Worm (Caenorhabditis elegans) whole organism, L3 larva: ENCODE results near the gene F07F6.4.

Experiments
- ZK546.5 ChIP-seq: sonication (generic microtip); optimal IDR thresholded peaks from 2 replicates; lab custom pipeline; 2017; ENCODE audit warnings: missing biosample characterization, missing genetic modification characterization
- ceh-16 ChIP-seq: sonication (generic microtip); optimal IDR thresholded peaks from 2 replicates; lab custom pipeline; 2017; ENCODE audit warnings: missing biosample characterization, missing genetic modification characterization
- ceh-28 ChIP-seq: fragments of 150-350 bp; optimal IDR thresholded peaks from 2 replicates; lab custom pipeline; 2014; ENCODE audit warnings: missing biosample characterization, missing genetic modification reagents, missing genetic modification characterization
- ceh-82 ChIP-seq: fragments of 150-350 bp; optimal IDR thresholded peaks from 2 replicates; lab custom pipeline; 2014; ENCODE audit warnings: missing biosample characterization, missing genetic modification characterization
- egl-5 ChIP-seq: fragments of 150-350 bp; optimal IDR thresholded peaks from 2 replicates; lab custom pipeline; 2017; ENCODE audit warnings: missing biosample characterization, missing genetic modification reagents, missing genetic modification characterization, inconsistent platforms
- elt-2 ChIP-seq: sonication (generic microtip); optimal IDR thresholded peaks from 2 replicates; lab custom pipeline; 2016; ENCODE audit warnings: missing genetic modification reagents, mild to moderate bottlenecking, missing genetic modification characterization, missing compliant biosample characterization
- eor-1 ChIP-seq, 2 experiments: fragments of 150-350 bp; optimal IDR thresholded peaks; 2 replicates each; lab custom pipeline; 2014 to 2018; ENCODE audit warnings: missing biosample characterization in 2 of 2, missing genetic modification characterization in 2 of 2
- fkh-10 ChIP-seq: sonication (generic microtip); optimal IDR thresholded peaks from 2 replicates; lab custom pipeline; 2017; ENCODE audit warnings: missing biosample characterization, missing genetic modification reagents, missing genetic modification characterization
- fkh-2 ChIP-seq: fragments of 150-350 bp; optimal IDR thresholded peaks from 2 replicates; lab custom pipeline; 2014; ENCODE audit warnings: missing biosample characterization, missing genetic modification reagents, missing genetic modification characterization
- fos-1 ChIP-seq: fragments of 150-350 bp; optimal IDR thresholded peaks from 2 replicates; lab custom pipeline; 2014; ENCODE audit warnings: missing biosample characterization, missing genetic modification characterization
- jun-1 ChIP-seq: fragments of 150-350 bp; optimal IDR thresholded peaks from 2 replicates; lab custom pipeline; 2014; ENCODE audit warnings: missing biosample characterization, missing genetic modification reagents, missing genetic modification characterization
- lin-15B ChIP-seq: fragments of 150-350 bp; optimal IDR thresholded peaks from 2 replicates; lab custom pipeline; 2014; ENCODE audit warnings: missing biosample characterization, missing genetic modification characterization
- lsy-12 ChIP-seq: sonication (generic microtip); optimal IDR thresholded peaks from 2 replicates; lab custom pipeline; 2016; ENCODE audit warnings: mild to moderate bottlenecking, missing genetic modification characterization, missing compliant biosample characterization
- mdl-1 ChIP-seq: fragments of 150-350 bp; optimal IDR thresholded peaks from 2 replicates; lab custom pipeline; 2014; ENCODE audit warnings: missing biosample characterization, missing genetic modification characterization
- mml-1 ChIP-seq: fragments of 150-350 bp; sonication (generic microtip); optimal IDR thresholded peaks from 3 replicates; lab custom pipeline; 2014; ENCODE audit warnings: missing biosample characterization, missing genetic modification characterization
- nfya-1 ChIP-seq: sonication (generic microtip); optimal IDR thresholded peaks from 2 replicates; lab custom pipeline; 2017; ENCODE audit warnings: missing genetic modification characterization, mild to moderate bottlenecking, missing compliant biosample characterization, antibody characterized with exemption, moderate library complexity; ENCODE audit not compliant: insufficient read depth
- nhr-11 ChIP-seq: fragments of 150-350 bp; optimal IDR thresholded peaks from 2 replicates; lab custom pipeline; 2014; ENCODE audit warnings: missing biosample characterization, missing genetic modification characterization
- nhr-23 ChIP-seq: fragments of 150-350 bp; optimal IDR thresholded peaks from 2 replicates; lab custom pipeline; 2014; ENCODE audit warnings: missing biosample characterization, missing genetic modification reagents, missing genetic modification characterization
- nhr-25 ChIP-seq: sonication (generic microtip); optimal IDR thresholded peaks from 2 replicates; lab custom pipeline; 2017; ENCODE audit warnings: missing biosample characterization, missing genetic modification characterization
- nhr-28 ChIP-seq: fragments of 150-350 bp; optimal IDR thresholded peaks from 2 replicates; lab custom pipeline; 2014; ENCODE audit warnings: missing biosample characterization, missing genetic modification characterization
- nhr-43 ChIP-seq: sonication (generic microtip); optimal IDR thresholded peaks from 2 replicates; lab custom pipeline; 2016; ENCODE audit warnings: mild to moderate bottlenecking, missing genetic modification characterization, missing compliant biosample characterization; ENCODE audit not compliant: poor library complexity, severe bottlenecking
- nhr-77 ChIP-seq: fragments of 150-350 bp; optimal IDR thresholded peaks from 2 replicates; lab custom pipeline; 2014; ENCODE audit warnings: missing biosample characterization, missing genetic modification characterization
- pha-4 ChIP-seq: fragments of 150-350 bp; optimal IDR thresholded peaks from 2 replicates; lab custom pipeline; 2014; ENCODE audit warnings: missing biosample characterization, missing genetic modification reagents, missing genetic modification characterization
- pqm-1 ChIP-seq: fragments of 150-350 bp; optimal IDR thresholded peaks from 2 replicates; lab custom pipeline; 2017; ENCODE audit warnings: missing biosample characterization, missing genetic modification characterization, inconsistent platforms
- sea-2 ChIP-seq: fragments of 150-350 bp; sonication (generic microtip); optimal IDR thresholded peaks from 4 replicates; lab custom pipeline; 2014; ENCODE audit warnings: missing biosample characterization, missing genetic modification reagents, missing genetic modification characterization
- skn-1 ChIP-seq: fragments of 150-350 bp; optimal IDR thresholded peaks from 2 replicates; lab custom pipeline; 2014; ENCODE audit warnings: missing biosample characterization, missing genetic modification characterization
- snpc-4 ChIP-seq: fragments of 150-350 bp; optimal IDR thresholded peaks from 2 replicates; lab custom pipeline; 2014; ENCODE audit warnings: missing biosample characterization, missing genetic modification characterization
- tbx-2 ChIP-seq: sonication (generic microtip); optimal IDR thresholded peaks from 2 replicates; lab custom pipeline; 2016; ENCODE audit warnings: mild to moderate bottlenecking, missing genetic modification characterization, missing compliant biosample characterization
- unc-62 ChIP-seq: fragments of 150-350 bp; sonication (generic microtip); optimal IDR thresholded peaks from 4 replicates; lab custom pipeline; 2014; ENCODE audit warnings: missing biosample characterization, missing genetic modification reagents, missing genetic modification characterization
- zag-1 ChIP-seq: fragments of 150-350 bp; optimal IDR thresholded peaks from 2 replicates; lab custom pipeline; 2014; ENCODE audit warnings: missing biosample characterization, missing genetic modification characterization
- ztf-11 ChIP-seq: fragments of 150-350 bp; optimal IDR thresholded peaks from 2 replicates; lab custom pipeline; 2014; ENCODE audit warnings: missing biosample characterization, missing genetic modification characterization
- ztf-4 ChIP-seq: fragments of 150-350 bp; optimal IDR thresholded peaks from 2 replicates; lab custom pipeline; 2014; ENCODE audit warnings: missing biosample characterization, missing genetic modification characterization

The F07F6.4 gene

DNA sequence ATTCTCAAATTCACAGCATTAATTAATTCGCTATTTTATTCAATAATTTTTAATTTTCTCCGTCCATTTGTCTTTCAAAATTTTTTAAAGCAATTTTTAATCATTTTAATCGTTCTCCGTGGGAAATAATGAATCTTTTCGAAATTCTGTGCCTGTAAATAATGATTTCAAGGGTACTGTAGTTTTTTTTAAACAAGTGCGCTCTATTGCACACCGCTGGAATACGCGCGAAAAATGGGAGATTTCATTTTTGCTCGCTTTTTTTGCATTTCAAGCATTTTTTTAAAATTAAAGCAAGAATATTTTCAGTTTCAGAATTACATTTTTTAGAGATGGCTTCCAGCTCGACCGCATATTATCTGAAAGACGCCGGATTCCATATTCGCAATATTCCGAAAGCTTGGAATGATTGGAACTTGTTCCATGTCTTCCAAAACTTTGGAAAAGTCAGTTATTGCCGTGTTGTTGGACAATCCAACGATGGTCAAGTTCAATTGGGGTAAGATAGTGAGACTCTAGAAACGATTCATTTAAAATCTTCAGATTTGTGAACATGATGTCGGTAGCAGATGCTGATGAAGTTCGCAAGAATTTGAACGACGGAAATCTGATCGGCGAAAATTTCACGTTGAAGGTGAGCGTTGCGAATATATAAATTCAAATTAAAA lies 8.3 kb downstream of the F07F6.4 start, which contains the start of gene tofu-6:
Gene tofu-6 (plus strand): TSS at position 302 of the 668 bp plus-strand sequence.
- TF ChIP-seq nhr-77 (tag; lab: Kevin White, UChicago) (no peak), nhr-25 (peak; percentile 13), snpc-4 (tag; lab: Kevin White, UChicago) (no peak), fos-1 (tag; lab: Kevin White, UChicago) (no peak), lin-15B (tag; lab: Kevin White, UChicago) (no peak), nfya-1 (tag; lab: Kevin White, UChicago) (peak; percentile 45), elt-2 (no peak), nhr-28 (tag; lab: Kevin White, UChicago) (no peak), lsy-12 (tag; lab: Kevin White, UChicago) (no peak), pha-4 (peak; percentile 71)
- TF ChIP-seq, all 47 proteins: peak for 3

ce11 chrII:5418929-5419328 lies 10.4 kb downstream of the F07F6.4 start, which contains the start of gene EEED8.15:
TSS of gene EEED8.15 (plus strand) at chrII:5419229.
- TF ChIP-seq tbx-2 (tag; lab: Kevin White, UChicago) (no peak), nhr-28 (tag; lab: Kevin White, UChicago) (no peak), nhr-77 (tag; lab: Kevin White, UChicago) (no peak), pqm-1 (tag; lab: Kevin White, UChicago) (no peak), mml-1 (tag; lab: Kevin White, UChicago) (no peak), skn-1 (tag; lab: Kevin White, UChicago) (no peak), nhr-43 (tag; lab: Kevin White, UChicago) (no peak), fkh-2 (no peak), ceh-28 (no peak), jun-1 (tag; lab: Kevin White, UChicago) (no peak), unc-62 (GFP tag; lab: Kevin White, UChicago) (no peak), ZK546.5 (tag; lab: Kevin White, UChicago) (no peak), eor-1 (tag; optimal IDR thresholded peaks at IDR 0.05; lab: Kevin White, UChicago) (no peak), lin-15B (tag; lab: Kevin White, UChicago) (no peak), ceh-82 (tag; lab: Kevin White, UChicago) (no peak)

ce11 chrII:5418317-5418716 lies 11.1 kb downstream of the F07F6.4 start:
- TF ChIP-seq eor-1 (tag; optimal IDR thresholded peaks at IDR 0.05; lab: Kevin White, UChicago): no peak

- TF ChIP-seq ztf-11 (tag; lab: Kevin White, UChicago) (no peak), eor-1 (tag; optimal IDR thresholded peaks at IDR 0.05; lab: Kevin White, UChicago) (no peak), snpc-4 (tag; lab: Kevin White, UChicago) (no peak), skn-1 (tag; lab: Kevin White, UChicago) (no peak), tbx-2 (tag; lab: Kevin White, UChicago) (no peak), ceh-16 (tag; lab: Kevin White, UChicago) (no peak), fkh-10 (no peak), ztf-4 (no peak), mdl-1 (tag; lab: Kevin White, UChicago) (no peak), sea-2 (GFP tag; lab: Kevin White, UChicago) (no peak), nhr-11 (no peak), egl-5 (no peak), ceh-28 (no peak), mml-1 (tag; lab: Kevin White, UChicago) (no peak), ceh-82 (tag; lab: Kevin White, UChicago) (no peak), unc-62 (GFP tag; lab: Kevin White, UChicago) (no peak), nhr-25 (no peak)
- TF ChIP-seq, all 47 proteins: peak for 0
Observed at ce11 chrII:5417905-5418304, 11.5 kb downstream of the F07F6.4 start.

- TF ChIP-seq nhr-23 (no peak), zag-1 (tag; lab: Kevin White, UChicago) (no peak), pha-4 (peak; percentile 26)
- TF ChIP-seq, all 47 proteins: peak for 1
Observed at ce11 chrII:5416204-5416764, 13.1 kb downstream of the F07F6.4 start, which contains the start of gene EEED8.2. TSS of gene EEED8.2 (plus strand) at chrII:5416714.
